Worm (Caenorhabditis elegans): ENCODE results near the gene str-149.

str-149 gene

DNA sequence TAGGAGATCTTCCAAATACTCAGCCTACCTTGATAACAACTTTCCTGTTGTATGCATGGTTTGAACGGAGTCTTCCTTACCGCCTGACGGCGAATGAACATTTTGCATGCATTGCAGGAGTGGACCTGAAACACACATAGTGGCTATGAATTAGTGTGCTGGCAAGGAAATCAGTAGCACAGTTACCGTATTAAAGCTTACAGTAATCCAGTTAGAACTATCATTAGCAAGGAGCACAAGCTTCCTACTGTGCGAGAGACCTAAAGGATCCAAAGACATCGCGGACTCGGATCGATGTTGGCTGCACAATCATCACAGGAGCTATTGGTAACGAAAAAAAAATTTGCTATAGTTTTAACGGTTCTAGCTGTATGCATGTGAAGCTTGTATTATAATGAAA, 2.6 kb upstream of the str-149 start, which contains the start of gene nhr-233:
nhr-233 (minus strand) TSS at position 101 of the 400 bp plus-strand sequence.
- TF ChIP-seq fkh-6 (tag; optimal IDR thresholded peaks at IDR 0.05): no peak
- TF ChIP-seq sox-4 (tag; optimal IDR thresholded peaks at IDR 0.05): no peak
- TF ChIP-seq fax-1 (tag; optimal IDR thresholded peaks at IDR 0.05): no peak
- no peak for TF ChIP-seq hlh-8 (tag; optimal IDR thresholded peaks at IDR 0.05)
- TF ChIP-seq ref-2 (tag; optimal IDR thresholded peaks at IDR 0.05): no peak
- TF ChIP-seq Y22D7AL.16 (tag; optimal IDR thresholded peaks at IDR 0.05): no peak
- TF ChIP-seq syd-9 (tag; optimal IDR thresholded peaks at IDR 0.05): no peak
- no peak for TF ChIP-seq pha-2 (tag; optimal IDR thresholded peaks at IDR 0.05)
- TF ChIP-seq madf-2 (tag; optimal IDR thresholded peaks at IDR 0.05): no peak

DNA sequence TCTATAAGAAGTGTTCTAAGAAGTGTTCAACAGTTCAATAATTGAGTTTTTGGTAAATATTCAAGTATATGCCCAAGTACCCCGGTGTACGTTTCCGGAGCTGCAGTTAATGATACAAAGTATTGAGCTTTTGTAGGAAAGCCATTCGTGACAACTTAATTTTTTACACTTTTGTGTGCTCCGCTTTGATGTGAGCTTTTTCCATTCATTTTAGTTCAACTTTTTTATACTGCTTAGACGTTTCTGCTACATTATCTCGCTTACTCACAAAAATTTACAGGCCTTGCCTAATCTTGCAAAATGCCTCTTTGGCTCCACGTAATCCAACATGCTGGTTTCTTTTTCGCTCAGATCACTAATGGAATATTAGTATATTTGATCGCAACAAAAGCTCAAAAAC, 2.6 kb downstream of the str-149 start, which contains the start of gene str-151:
str-151 (plus strand) TSS at position 301 of the 400 bp plus-strand sequence.
- TF ChIP-seq Y22D7AL.16 (tag; optimal IDR thresholded peaks at IDR 0.05) (no peak), hlh-6 (tag; optimal IDR thresholded peaks at IDR 0.05) (no peak), pros-1 (tag; optimal IDR thresholded peaks at IDR 0.05) (no peak), ceh-34 (tag; optimal IDR thresholded peaks at IDR 0.05) (no peak), ceh-48 (tag; optimal IDR thresholded peaks at IDR 0.05) (no peak), odd-2 (tag; optimal IDR thresholded peaks at IDR 0.05) (no peak), hlh-8 (tag; optimal IDR thresholded peaks at IDR 0.05) (no peak), ceh-24 (tag; optimal IDR thresholded peaks at IDR 0.05) (no peak), ceh-45 (GFP tag; IDR thresholded peaks at IDR 0.05) (no peak), ceh-31 (tag; optimal IDR thresholded peaks at IDR 0.05) (no peak), hlh-15 (tag; optimal IDR thresholded peaks at IDR 0.05) (no peak), pqm-1 (tag; optimal IDR thresholded peaks at IDR 0.05) (no peak), ama-1 (optimal IDR thresholded peaks at IDR 0.05) (no peak), lim-6 (tag; optimal IDR thresholded peaks at IDR 0.05) (no peak), mec-3 (tag; optimal IDR thresholded peaks at IDR 0.05; ENCODE audit: borderline replicate concordance) (no peak), sdc-2 (tag; optimal IDR thresholded peaks at IDR 0.05) (no peak), ttx-3 (tag; optimal IDR thresholded peaks at IDR 0.05) (no peak), F13H6.1 (tag; optimal IDR thresholded peaks at IDR 0.05) (no peak)

DNA sequence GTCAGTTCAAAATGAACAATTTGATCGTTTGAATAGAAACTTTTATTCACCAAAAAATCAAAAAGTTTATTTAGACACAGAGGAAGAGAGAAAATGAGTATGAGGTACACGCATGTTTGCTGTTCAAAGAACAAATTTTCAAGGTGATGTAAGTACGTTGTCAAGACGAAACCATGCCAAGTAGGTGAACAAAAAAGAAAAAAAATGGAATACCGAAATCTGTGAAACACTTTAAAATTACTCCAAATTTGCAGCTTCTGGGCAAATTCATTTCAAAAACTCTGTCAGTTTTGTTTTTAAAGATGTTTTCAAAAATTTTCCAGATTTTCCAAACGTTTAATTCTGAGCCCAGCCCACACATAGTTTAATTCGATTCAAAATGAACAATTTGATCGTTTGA, 7.2 kb downstream of the str-149 start, which contains the start of gene nhr-271:
nhr-271 (minus strand) TSS at position 101 of the 400 bp plus-strand sequence.
- TF ChIP-seq mec-3 (tag; optimal IDR thresholded peaks at IDR 0.05; ENCODE audit: borderline replicate concordance) (no peak), lin-11 (tag; optimal IDR thresholded peaks at IDR 0.05) (no peak), unc-55 (GFP tag; optimal IDR thresholded peaks at IDR 0.05) (no peak), elt-4 (tag; optimal IDR thresholded peaks at IDR 0.05) (no peak), hlh-13 (GFP tag; optimal IDR thresholded peaks at IDR 0.05) (no peak), sox-2 (GFP tag; IDR thresholded peaks at IDR 0.05) (no peak), pat-9 (tag; optimal IDR thresholded peaks at IDR 0.05) (no peak), unc-42 (tag; optimal IDR thresholded peaks at IDR 0.05) (no peak), hlh-8 (tag; optimal IDR thresholded peaks at IDR 0.05) (no peak)

DNA sequence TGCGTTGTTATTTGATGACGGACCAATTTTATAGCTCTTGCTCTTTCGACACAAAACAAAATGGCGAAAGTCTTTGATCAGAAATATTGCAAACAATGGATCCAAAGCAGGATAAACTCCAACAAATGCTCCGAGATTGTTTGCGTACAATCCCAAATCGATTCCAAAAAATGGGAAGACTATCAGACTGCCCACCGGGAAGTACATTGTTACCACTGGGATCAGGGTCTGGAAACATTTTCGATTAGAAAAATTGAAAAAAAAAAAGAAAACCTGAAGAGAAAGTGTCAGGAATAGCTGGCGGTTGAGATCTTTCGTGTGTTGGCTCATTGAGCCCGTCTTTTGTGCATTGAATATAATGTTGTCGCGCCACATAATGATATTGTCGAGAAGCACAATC, 7.8 kb downstream of the str-149 start:
- TF ChIP-seq elt-2 (tag; optimal IDR thresholded peaks at IDR 0.05): no peak
- no peak for TF ChIP-seq odd-2 (tag; optimal IDR thresholded peaks at IDR 0.05)
- no peak for TF ChIP-seq ttx-3 (tag; optimal IDR thresholded peaks at IDR 0.05)
- TF ChIP-seq C38D4.7 (GFP tag; optimal IDR thresholded peaks at IDR 0.05): no peak
- no peak for TF ChIP-seq ceh-9 (tag; optimal IDR thresholded peaks at IDR 0.05)
- no peak for TF ChIP-seq ceh-24 (tag; optimal IDR thresholded peaks at IDR 0.05)
- TF ChIP-seq elt-4 (tag; optimal IDR thresholded peaks at IDR 0.05): no peak
- no peak for TF ChIP-seq sox-4 (tag; optimal IDR thresholded peaks at IDR 0.05)
- no peak for TF ChIP-seq ceh-34 (tag; optimal IDR thresholded peaks at IDR 0.05)
- TF ChIP-seq ref-2 (tag; optimal IDR thresholded peaks at IDR 0.05): no peak
- no peak for TF ChIP-seq sox-2 (GFP tag; IDR thresholded peaks at IDR 0.05)
- TF ChIP-seq lin-11 (tag; optimal IDR thresholded peaks at IDR 0.05): no peak
- no peak for TF ChIP-seq C08G9.2 (tag; optimal IDR thresholded peaks at IDR 0.05)
- TF ChIP-seq ceh-31 (tag; optimal IDR thresholded peaks at IDR 0.05): no peak

Measured in whole organism, late embryonic.